Fruit fly (Drosophila melanogaster): ENCODE data around the gene APC7.

APC7 gene

DNA sequence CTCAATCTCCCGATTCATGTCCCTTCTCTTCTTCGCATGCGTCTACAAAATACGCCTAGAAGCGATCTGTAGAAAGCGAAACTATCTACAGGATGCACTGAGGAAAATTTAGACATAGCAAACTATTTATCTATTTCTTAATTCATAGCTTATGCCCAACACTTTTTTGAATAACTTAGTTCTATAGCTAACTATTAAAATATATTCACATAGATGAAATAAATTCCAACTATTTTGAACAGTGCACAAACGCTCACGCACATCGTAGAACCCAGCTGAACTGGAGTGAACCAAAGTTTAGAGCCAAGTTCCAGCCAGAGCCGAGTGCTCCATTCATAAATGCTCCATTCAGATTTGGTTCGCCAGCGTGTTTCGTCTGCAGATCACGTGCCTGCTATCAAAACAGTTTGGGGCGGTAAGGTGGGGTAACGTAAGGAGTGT is 24.7 kb downstream of the APC7 start (continued):
- no peak for TF ChIP-seq CG6765 (GFP tag; optimal IDR thresholded peaks at IDR 0.05)
- no peak for TF ChIP-seq D (optimal IDR thresholded peaks at IDR 0.05)
- peak; percentile 42 for TF ChIP-seq D (GFP tag; optimal IDR thresholded peaks at IDR 0.05)
- TF ChIP-seq ttk (GFP tag; IDR thresholded peaks at IDR 0.05), result no peak
- peak; percentile 31 for TF ChIP-seq ATbp (GFP tag; optimal IDR thresholded peaks at IDR 0.05)
- peak; percentile 8 for TF ChIP-seq tio (GFP tag; optimal IDR thresholded peaks at IDR 0.05)
- TF ChIP-seq esg (GFP tag; conservative IDR thresholded peaks at IDR 0.05), result peak; percentile 41; the same call in 1 of the 2 replicates
- peak; percentile 93 for TF ChIP-seq sens (GFP tag)
- TF ChIP-seq gem (tag; optimal IDR thresholded peaks at IDR 0.05), result peak; percentile 67
- TF ChIP-seq CG32772 (GFP tag; IDR thresholded peaks at IDR 0.05), result peak; percentile 45
- no peak for TF ChIP-seq pb (GFP tag; optimal IDR thresholded peaks at IDR 0.05)
- TF ChIP-seq D19A (tag; optimal IDR thresholded peaks at IDR 0.05), result peak; percentile 41
- peak; percentile 65; the same call in 1 of the 3 replicates for TF ChIP-seq otp (GFP tag; IDR thresholded peaks at IDR 0.05)
- peak; percentile 34 for TF ChIP-seq ind (GFP tag; optimal IDR thresholded peaks at IDR 0.05)
- TF ChIP-seq peb (GFP tag; IDR thresholded peaks at IDR 0.05), result no peak
- TF ChIP-seq Nf-YA (GFP tag; IDR thresholded peaks at IDR 0.05), result no peak

DNA sequence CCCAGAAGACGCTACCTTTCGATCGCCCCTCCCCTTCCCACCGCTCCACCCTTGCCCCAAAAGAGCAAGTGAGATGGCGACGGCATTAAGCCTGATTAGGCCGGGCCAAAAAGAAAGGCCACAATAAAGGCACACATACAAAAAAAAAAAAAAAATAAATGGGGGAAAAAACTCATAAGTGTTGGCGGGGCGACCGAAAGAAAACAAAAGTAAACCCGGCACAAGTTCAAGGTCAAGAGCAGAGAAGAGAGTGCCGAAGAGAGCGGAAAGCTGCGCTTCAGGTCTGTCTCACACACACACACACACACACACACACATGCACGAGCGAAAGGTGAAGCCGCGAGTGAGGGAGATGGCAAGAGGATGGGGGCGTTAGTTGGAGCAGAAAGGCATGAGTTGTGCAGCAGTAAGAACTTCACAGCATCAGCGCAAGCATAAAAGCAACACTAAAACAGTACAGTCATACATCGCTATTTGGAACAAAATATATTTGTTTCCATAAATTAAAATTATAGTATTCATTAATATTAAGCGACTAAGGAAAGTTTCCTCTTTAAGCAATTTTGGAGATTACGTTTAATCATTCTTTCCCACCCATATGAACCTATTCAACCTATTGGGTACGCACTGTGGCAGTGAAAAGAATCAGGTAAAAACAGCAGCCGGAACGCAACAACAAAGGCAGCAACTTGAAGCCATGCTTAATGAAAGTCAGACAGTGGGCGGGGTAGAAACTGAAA is 27.3 kb downstream of the APC7 start:
- TF ChIP-seq PHDP (tag; optimal IDR thresholded peaks at IDR 0.05), result peak; percentile 31
- no peak for TF ChIP-seq wdn (GFP tag; IDR thresholded peaks at IDR 0.05)
- no peak for TF ChIP-seq usp (GFP tag; optimal IDR thresholded peaks at IDR 0.05)
- peak; percentile 4 for TF ChIP-seq CG16815 (GFP tag; optimal IDR thresholded peaks at IDR 0.05)
- TF ChIP-seq CG3726 (GFP tag; IDR thresholded peaks at IDR 0.05), result no peak
- no peak for TF ChIP-seq knrl (GFP tag; IDR thresholded peaks at IDR 0.05; ENCODE audit: partially characterized antibody)
- no peak for TF ChIP-seq Lim3 (GFP tag; IDR thresholded peaks at IDR 0.05)
- TF ChIP-seq CG4820 (GFP tag; optimal IDR thresholded peaks at IDR 0.05), result peak; percentile 29
- peak in 1 of 2 experiments; percentile 4 for TF ChIP-seq Eip74EF (GFP tag; optimal IDR thresholded peaks at IDR 0.05)
- TF ChIP-seq CG10462 (GFP tag; optimal IDR thresholded peaks at IDR 0.05), result no peak
- no peak for TF ChIP-seq cad (GFP tag; optimal IDR thresholded peaks at IDR 0.05)
- no peak for TF ChIP-seq CG3065 (GFP tag; optimal IDR thresholded peaks at IDR 0.05)
- peak; percentile 30 for TF ChIP-seq CG11504 (tag; optimal IDR thresholded peaks at IDR 0.05)
- TF ChIP-seq CG2116 (GFP tag; optimal IDR thresholded peaks at IDR 0.05), result no peak
- peak; percentile 31; the same call in 1 of the 3 replicates for TF ChIP-seq CG11695 (GFP tag; IDR thresholded peaks at IDR 0.05)
- no peak for TF ChIP-seq jigr1 (GFP tag; IDR thresholded peaks at IDR 0.05)
- TF ChIP-seq CG7963 (GFP tag; IDR thresholded peaks at IDR 0.05; ENCODE audit: partially characterized antibody), result no peak
- TF ChIP-seq zfh1 (GFP tag; IDR thresholded peaks at IDR 0.05), result peak; percentile 70
- TF ChIP-seq lola (GFP tag; optimal IDR thresholded peaks at IDR 0.05), result peak in 1 of 3 experiments; percentile 54
- peak; percentile 62 for TF ChIP-seq row (GFP tag; IDR thresholded peaks at IDR 0.05)
- TF ChIP-seq CG2678 (tag; optimal IDR thresholded peaks at IDR 0.05), result peak; percentile 48
- peak; percentile 27 for TF ChIP-seq CG13424 (tag; optimal IDR thresholded peaks at IDR 0.05)
- no peak for TF ChIP-seq jumu (GFP tag; optimal IDR thresholded peaks at IDR 0.05)
- peak in 1 of 2 experiments; percentile 5 for TF ChIP-seq dpn (GFP tag; optimal IDR thresholded peaks at IDR 0.05)
- TF ChIP-seq CG7839 (tag; optimal IDR thresholded peaks at IDR 0.05), result peak; percentile 49
- TF ChIP-seq fd64A (GFP tag; optimal IDR thresholded peaks at IDR 0.05), result no peak
- peak; percentile 9 for TF ChIP-seq Sox102F (GFP tag; optimal IDR thresholded peaks at IDR 0.05)
- no peak for TF ChIP-seq NK7.1 (GFP tag; optimal IDR thresholded peaks at IDR 0.05)
- no peak for TF ChIP-seq Dek (tag; optimal IDR thresholded peaks at IDR 0.05)
- peak; percentile 33; the same call in 1 of the 2 replicates for TF ChIP-seq HLH3B (GFP tag; IDR thresholded peaks at IDR 0.05)
- TF ChIP-seq CG14441 (GFP tag; IDR thresholded peaks at IDR 0.05), result no peak
- no peak for TF ChIP-seq en (GFP tag; optimal IDR thresholded peaks at IDR 0.05)
- peak; percentile 84 for TF ChIP-seq oc (tag; optimal IDR thresholded peaks at IDR 0.05)
- TF ChIP-seq CG32532 (GFP tag; IDR thresholded peaks at IDR 0.05), result peak; percentile 39; the same call in 1 of the 2 replicates

Measured in whole organism, embryonic.